Fruit fly (Drosophila melanogaster) whole organism, prepupa: ENCODE data around the gene wrm1.

ENCODE experiments used
- CG11762 ChIP-seq: fragments of 200-800 bp; sonication (Bioruptor generic); optimal IDR thresholded peaks from 3 replicates; lab custom pipeline; 2016; ENCODE audit warnings: missing biosample characterization, missing genetic modification characterization; ENCODE audit not compliant: insufficient read depth
- CG15336 ChIP-seq: fragments of 200-800 bp; sonication (Bioruptor generic); IDR thresholded peaks from 2 replicates; pipeline ENCODE4 v1.3.6; 2022; ENCODE audit warnings: missing biosample characterization, missing genetic modification characterization
- CG16779 ChIP-seq: fragments of 200-800 bp; sonication (Bioruptor generic); optimal IDR thresholded peaks from 3 replicates; lab custom pipeline; 2017; ENCODE audit warnings: missing biosample characterization, mild to moderate bottlenecking, missing genetic modification characterization
- CG3919 ChIP-seq: fragments of 200-800 bp; sonication (Bioruptor generic); optimal IDR thresholded peaks from 3 replicates; lab custom pipeline; 2016; ENCODE audit warnings: missing biosample characterization, missing genetic modification characterization
- CG6792 ChIP-seq: fragments of 200-800 bp; sonication (Bioruptor generic); optimal IDR thresholded peaks from 3 replicates; lab custom pipeline; 2016; ENCODE audit warnings: missing biosample characterization, missing genetic modification characterization
- CG6854 ChIP-seq: fragments of 200-800 bp; sonication (Bioruptor generic); optimal IDR thresholded peaks from 2 replicates; lab custom pipeline; 2017; ENCODE audit warnings: missing biosample characterization, mild to moderate bottlenecking, missing genetic modification characterization
- Hr39 ChIP-seq: fragments of 200-800 bp; sonication (Bioruptor generic); optimal IDR thresholded peaks from 2 replicates; lab custom pipeline; 2016; ENCODE audit warnings: missing biosample characterization, missing genetic modification characterization
- Met ChIP-seq: fragments of 200-800 bp; sonication (Bioruptor generic); optimal IDR thresholded peaks from 3 replicates; lab custom pipeline; 2016; ENCODE audit warnings: missing biosample characterization, missing genetic modification characterization
- OdsH ChIP-seq: fragments of 200-800 bp; sonication (Bioruptor generic); optimal IDR thresholded peaks from 3 replicates; lab custom pipeline; 2016; ENCODE audit warnings: missing biosample characterization, missing genetic modification characterization
- Sox15 ChIP-seq: fragments of 200-800 bp; sonication (Bioruptor generic); optimal IDR thresholded peaks from 3 replicates; lab custom pipeline; 2016; ENCODE audit warnings: missing biosample characterization, missing genetic modification characterization
- net ChIP-seq: fragments of 200-800 bp; sonication (Bioruptor generic); optimal IDR thresholded peaks from 3 replicates; lab custom pipeline; 2016; ENCODE audit warnings: missing biosample characterization, missing genetic modification characterization
- spab ChIP-seq: fragments of 200-800 bp; sonication (Bioruptor generic); optimal IDR thresholded peaks from 2 replicates; lab custom pipeline; 2017; ENCODE audit warnings: missing biosample characterization, mild to moderate bottlenecking, missing genetic modification characterization, missing genetic modification reagents
- ss ChIP-seq, 2 experiments: fragments of 200-800 bp; sonication (Bioruptor generic); optimal IDR thresholded peaks; 2 replicates in 1 of 2; 3 replicates in 1 of 2; lab custom pipeline; 2017 to 2018; ENCODE audit warnings: mild to moderate bottlenecking in 2 of 2, missing biosample characterization in 2 of 2, missing genetic modification characterization in 2 of 2, moderate library complexity in 1 of 2

DNA sequence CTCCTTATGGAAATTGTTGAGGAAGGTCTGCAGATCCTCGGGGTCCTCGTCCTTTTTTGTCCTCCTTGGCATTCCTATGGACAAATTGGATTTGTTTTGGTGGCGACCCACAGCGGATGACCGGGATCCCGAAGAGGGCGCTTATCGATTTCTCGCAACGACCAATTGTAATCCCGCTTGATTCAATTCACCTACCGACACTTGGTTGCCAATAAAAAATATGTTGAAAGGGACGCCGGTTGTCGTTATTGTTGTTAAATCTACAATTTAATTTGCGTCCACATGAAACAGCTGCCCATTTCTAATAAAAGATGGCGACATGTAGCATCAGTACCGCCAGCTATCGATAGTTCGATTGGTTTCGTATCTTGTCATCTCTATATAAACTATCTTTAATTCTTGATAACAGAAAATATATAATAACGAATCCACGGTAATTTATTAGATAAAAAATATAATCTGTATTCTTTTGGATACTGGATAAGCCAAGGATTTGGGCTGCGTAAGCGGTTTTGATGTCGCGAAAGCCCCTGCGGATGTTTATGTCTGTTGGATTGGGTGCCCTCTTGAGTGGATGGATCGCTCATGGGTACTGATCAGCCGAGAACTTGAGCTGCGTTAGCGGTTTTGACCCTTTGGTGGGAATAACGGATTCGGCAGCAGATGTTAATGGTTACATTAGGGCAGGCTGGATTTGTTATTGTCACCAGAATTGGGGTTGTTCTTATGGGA, 21.5 kb upstream of the wrm1 start, which contains the start of gene CTCF:
- TF ChIP-seq CG16779 (tag; lab: Kevin White, UChicago) = no peak
- no peak for TF ChIP-seq Met (GFP tag; lab: Kevin White, UChicago)
- TF ChIP-seq OdsH (GFP tag; lab: Kevin White, UChicago) = no peak
- no peak for TF ChIP-seq Hr39 (GFP tag; lab: Kevin White, UChicago)
- no peak for TF ChIP-seq CG6792 (GFP tag; lab: Kevin White, UChicago)
- TF ChIP-seq CG3919 (GFP tag; lab: Kevin White, UChicago) = peak; percentile 44
- TF ChIP-seq spab = no peak
- peak; percentile 6 for TF ChIP-seq net (GFP tag; lab: Kevin White, UChicago)
- TF ChIP-seq ss (GFP tag; optimal IDR thresholded peaks at IDR 0.05; lab: Kevin White, UChicago) = peak in 1 of 2 experiments; percentile 1
- no peak for TF ChIP-seq CG6854
- no peak for TF ChIP-seq CG15336
- no peak for TF ChIP-seq CG11762 (GFP tag; lab: Kevin White, UChicago)
- TF ChIP-seq Sox15 (GFP tag; lab: Kevin White, UChicago) = no peak
